Fruit fly (Drosophila melanogaster): Measurements from ENCODE around the gene tll.

Gene tll

dm6 chr3R:30812401-30813207 is 39.5 kb upstream of the tll start (continued):
- no peak for TF ChIP-seq CG5245 (GFP tag; optimal IDR thresholded peaks at IDR 0.05)
- no peak for TF ChIP-seq prd (optimal IDR thresholded peaks at IDR 0.05)
- TF ChIP-seq prd (GFP tag; IDR thresholded peaks at IDR 0.05) = 0 out of 3 replicates have a peak, but pooled peaks have one; percentile 16
- TF ChIP-seq seq (GFP tag; IDR thresholded peaks at IDR 0.05) = no peak
- TF ChIP-seq CG4730 (GFP tag; IDR thresholded peaks at IDR 0.05) = no peak
- TF ChIP-seq jing (GFP tag; optimal IDR thresholded peaks at IDR 0.05) = peak; percentile 21
- no peak for TF ChIP-seq zfh1 (GFP tag; IDR thresholded peaks at IDR 0.05)
- no peak for TF ChIP-seq Drgx (GFP tag; IDR thresholded peaks at IDR 0.05)
- TF ChIP-seq CG6689 (GFP tag; IDR thresholded peaks at IDR 0.05) = peak; percentile 18; the same call in 1 of the 2 replicates
- TF ChIP-seq salm (tag; optimal IDR thresholded peaks at IDR 0.05) = no peak
- peak; percentile 47 for TF ChIP-seq ind (GFP tag; optimal IDR thresholded peaks at IDR 0.05)
- no peak for TF ChIP-seq CG11085 (GFP tag; IDR thresholded peaks at IDR 0.05)
- TF ChIP-seq Doc2 (GFP tag; IDR thresholded peaks at IDR 0.05) = no peak
- TF ChIP-seq fd64A (GFP tag; optimal IDR thresholded peaks at IDR 0.05) = no peak
- no peak for TF ChIP-seq jigr1 (GFP tag; IDR thresholded peaks at IDR 0.05)
- TF ChIP-seq Dip3 (GFP tag; optimal IDR thresholded peaks at IDR 0.05) = no peak
- TF ChIP-seq chif (GFP tag; optimal IDR thresholded peaks at IDR 0.05) = peak in 1 of 2 experiments; percentile 19
- TF ChIP-seq CG10979 (tag; optimal IDR thresholded peaks at IDR 0.05) = peak; percentile 62
- TF ChIP-seq psq (GFP tag; optimal IDR thresholded peaks at IDR 0.05) = no peak
- TF ChIP-seq CG9797 (GFP tag; optimal IDR thresholded peaks at IDR 0.05) = no peak
- no peak for TF ChIP-seq CG14710 (tag; optimal IDR thresholded peaks at IDR 0.05)
- TF ChIP-seq gem (tag; optimal IDR thresholded peaks at IDR 0.05) = peak; percentile 75
- TF ChIP-seq peb (GFP tag; IDR thresholded peaks at IDR 0.05) = no peak; the same call in 1 of the 2 replicates
- TF ChIP-seq HmgD (GFP tag; optimal IDR thresholded peaks at IDR 0.05) = no peak
- TF ChIP-seq HLH3B (GFP tag; IDR thresholded peaks at IDR 0.05) = no peak
- TF ChIP-seq CG17802 (tag; optimal IDR thresholded peaks at IDR 0.05) = no peak
- TF ChIP-seq CG17328 (GFP tag; IDR thresholded peaks at IDR 0.05) = peak; percentile 60
- no peak for TF ChIP-seq Asciz (GFP tag; optimal IDR thresholded peaks at IDR 0.05)
- no peak for TF ChIP-seq Opbp (GFP tag; IDR thresholded peaks at IDR 0.05; ENCODE audit: partially characterized antibody)
- TF ChIP-seq lov (optimal IDR thresholded peaks at IDR 0.05) = no peak
- TF ChIP-seq lov (GFP tag; IDR thresholded peaks at IDR 0.05) = no peak
- TF ChIP-seq CG13624 (GFP tag; optimal IDR thresholded peaks at IDR 0.05) = peak; percentile 3
- peak in 1 of 3 experiments; percentile 14 for TF ChIP-seq lola (GFP tag; optimal IDR thresholded peaks at IDR 0.05)
- TF ChIP-seq CG31441 (GFP tag; IDR thresholded peaks at IDR 0.05) = peak; percentile 43; the same call in 1 of the 2 replicates
- TF ChIP-seq org-1 (GFP tag; optimal IDR thresholded peaks at IDR 0.05) = peak; percentile 24
- no peak for TF ChIP-seq D19B (GFP tag; optimal IDR thresholded peaks at IDR 0.05)
- no peak for TF ChIP-seq H15 (GFP tag; IDR thresholded peaks at IDR 0.05)
- TF ChIP-seq Sin3A (optimal IDR thresholded peaks at IDR 0.05) = no peak
- no peak for TF ChIP-seq sug (tag; optimal IDR thresholded peaks at IDR 0.05)
- TF ChIP-seq CHES-1-like (GFP tag; optimal IDR thresholded peaks at IDR 0.05) = no peak
- TF ChIP-seq CG7556 (GFP tag; optimal IDR thresholded peaks at IDR 0.05) = peak; percentile 8
- no peak for TF ChIP-seq gcm (GFP tag; optimal IDR thresholded peaks at IDR 0.05)
- TF ChIP-seq CG18764 (GFP tag; optimal IDR thresholded peaks at IDR 0.05) = no peak
- TF ChIP-seq ash1 (GFP tag; optimal IDR thresholded peaks at IDR 0.05) = no peak
- TF ChIP-seq CG18599 (GFP tag; optimal IDR thresholded peaks at IDR 0.05) = peak; percentile 25
- no peak for TF ChIP-seq HLH4C (GFP tag; IDR thresholded peaks at IDR 0.05; ENCODE audit: partially characterized antibody)
- no peak for TF ChIP-seq Elba2 (GFP tag; optimal IDR thresholded peaks at IDR 0.05)
- no peak for TF ChIP-seq trh (GFP tag; optimal IDR thresholded peaks at IDR 0.05)
- TF ChIP-seq CG9609 (GFP tag; optimal IDR thresholded peaks at IDR 0.05) = no peak
- no peak for TF ChIP-seq CG32772 (GFP tag; IDR thresholded peaks at IDR 0.05)
- TF ChIP-seq dmrt99B (tag; optimal IDR thresholded peaks at IDR 0.05) = peak; percentile 69
